Worm (Caenorhabditis elegans) whole organism, L1 larva: ENCODE data around the gene M05D6.3.

Experiments
- ceh-88 ChIP-seq: fragments of 200-800 bp; sonication (Bioruptor generic); IDR thresholded peaks from 2 replicates; pipeline ENCODE4 v1.3.6; 2022; ENCODE audit warnings: missing genetic modification characterization, missing compliant biosample characterization
- lin-39 ChIP-seq: fragments of 150-350 bp; optimal IDR thresholded peaks from 2 replicates; lab custom pipeline; 2014; ENCODE audit warnings: missing biosample characterization, missing genetic modification reagents, missing genetic modification characterization

DNA sequence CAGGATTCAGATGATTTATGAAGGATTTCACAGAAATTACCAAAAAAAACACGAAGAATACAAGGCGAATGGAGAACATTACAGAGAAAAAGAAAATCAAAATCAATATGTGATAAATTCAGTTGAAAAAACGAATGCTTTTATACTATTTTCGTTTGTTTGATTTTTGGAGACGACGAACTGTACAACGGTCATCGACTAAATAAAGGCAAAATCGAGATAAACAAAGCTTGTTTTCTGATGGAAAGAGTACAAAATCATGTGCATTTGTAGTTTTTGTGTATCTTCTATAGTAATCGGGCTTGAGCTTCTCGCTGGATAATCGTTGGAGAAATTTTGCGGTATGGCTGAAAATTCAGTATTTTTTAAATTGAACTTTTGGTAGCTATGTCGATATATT lies 4.4 kb upstream of the M05D6.3 start, which contains the start of gene M05D6.8:
- TF ChIP-seq ceh-88 (GFP tag; lab: Robert Waterston, UW) (no peak), lin-39 (tag; lab: Kevin White, UChicago) (no peak)
